Worm (Caenorhabditis elegans) whole organism, mixed stage, embryonic: ENCODE measurements around the gene ZK218.3.

Experiments
- M03D4.4 ChIP-seq: sonication (generic microtip); optimal IDR thresholded peaks from 2 replicates; lab custom pipeline; 2017; ENCODE audit warnings: mild to moderate bottlenecking, missing genetic modification characterization, missing compliant biosample characterization
- bed-3 ChIP-seq: fragments of 200-800 bp; sonication (Bioruptor generic); optimal IDR thresholded peaks from 3 replicates; lab custom pipeline; 2018; ENCODE audit warnings: mild to moderate bottlenecking, missing genetic modification characterization, moderate library complexity, missing compliant biosample characterization
- blmp-1 ChIP-seq: fragments of 150-350 bp; optimal IDR thresholded peaks from 2 replicates; lab custom pipeline; 2014; ENCODE audit warnings: missing biosample characterization, missing genetic modification characterization
- ceh-43 ChIP-seq: fragments of 200-800 bp; sonication (Bioruptor generic); optimal IDR thresholded peaks from 2 replicates; lab custom pipeline; 2018; ENCODE audit warnings: mild to moderate bottlenecking, missing genetic modification characterization, moderate library complexity, missing compliant biosample characterization
- ceh-83 ChIP-seq: fragments of 200-800 bp; sonication (Bioruptor generic); optimal IDR thresholded peaks from 2 replicates; lab custom pipeline; 2018; ENCODE audit warnings: mild to moderate bottlenecking, missing genetic modification characterization, missing compliant biosample characterization
- ces-1 ChIP-seq: fragments of 150-350 bp; optimal IDR thresholded peaks from 2 replicates; lab custom pipeline; 2014; ENCODE audit warnings: missing biosample characterization, missing genetic modification reagents, missing genetic modification characterization
- cnd-1 ChIP-seq: fragments of 200-800 bp; sonication (Bioruptor generic); optimal IDR thresholded peaks from 2 replicates; lab custom pipeline; 2018; ENCODE audit warnings: mild to moderate bottlenecking, missing genetic modification characterization, missing compliant biosample characterization
- drap-1 ChIP-seq: fragments of 200-800 bp; sonication (Bioruptor generic); optimal IDR thresholded peaks from 3 replicates; lab custom pipeline; 2018; ENCODE audit warnings: mild to moderate bottlenecking, missing genetic modification characterization, missing compliant biosample characterization
- elt-1 ChIP-seq: sonication (generic microtip); optimal IDR thresholded peaks from 2 replicates; lab custom pipeline; 2017; ENCODE audit warnings: missing genetic modification characterization, mild to moderate bottlenecking, missing compliant biosample characterization, antibody characterized with exemption, moderate library complexity, borderline replicate concordance; ENCODE audit not compliant: insufficient read depth
- elt-3 ChIP-seq: fragments of 150-350 bp; optimal IDR thresholded peaks from 2 replicates; lab custom pipeline; 2014; ENCODE audit warnings: missing biosample characterization, missing genetic modification characterization
- flh-1 ChIP-seq: fragments of 200-800 bp; sonication (Bioruptor generic); optimal IDR thresholded peaks from 2 replicates; lab custom pipeline; 2018; ENCODE audit warnings: mild to moderate bottlenecking, missing genetic modification characterization, moderate library complexity, missing compliant biosample characterization
- ham-2 ChIP-seq: fragments of 200-800 bp; sonication (Bioruptor generic); optimal IDR thresholded peaks from 2 replicates; lab custom pipeline; 2018; ENCODE audit warnings: mild to moderate bottlenecking, missing genetic modification characterization, missing compliant biosample characterization
- hlh-1 ChIP-seq: fragments of 150-350 bp; optimal IDR thresholded peaks from 2 replicates; lab custom pipeline; 2014; ENCODE audit warnings: missing biosample characterization, missing genetic modification reagents, missing genetic modification characterization
- lin-13 ChIP-seq: fragments of 150-350 bp; optimal IDR thresholded peaks from 2 replicates; lab custom pipeline; 2014; ENCODE audit warnings: missing biosample characterization, missing genetic modification characterization
- lin-32 ChIP-seq: fragments of 200-800 bp; sonication (Bioruptor generic); optimal IDR thresholded peaks from 2 replicates; lab custom pipeline; 2018; ENCODE audit warnings: mild to moderate bottlenecking, missing genetic modification characterization, missing compliant biosample characterization
- lsy-2 ChIP-seq: fragments of 150-350 bp; optimal IDR thresholded peaks from 2 replicates; lab custom pipeline; 2014; ENCODE audit warnings: missing biosample characterization, missing genetic modification characterization
- mab-5 ChIP-seq: fragments of 150-350 bp; optimal IDR thresholded peaks from 2 replicates; lab custom pipeline; 2014; ENCODE audit warnings: missing biosample characterization, missing genetic modification characterization
- mep-1 ChIP-seq: fragments of 150-350 bp; optimal IDR thresholded peaks from 2 replicates; lab custom pipeline; 2017; ENCODE audit warnings: missing biosample characterization, missing genetic modification reagents, missing genetic modification characterization, inconsistent platforms
- mls-2 ChIP-seq: sonication (generic microtip); optimal IDR thresholded peaks from 2 replicates; lab custom pipeline; 2016; ENCODE audit warnings: mild to moderate bottlenecking, missing genetic modification characterization, moderate library complexity, missing compliant biosample characterization
- nhr-12 ChIP-seq: fragments of 150-350 bp; optimal IDR thresholded peaks from 2 replicates; lab custom pipeline; 2014; ENCODE audit warnings: missing biosample characterization, missing genetic modification characterization
- nhr-2 ChIP-seq: fragments of 150-350 bp; optimal IDR thresholded peaks from 2 replicates; lab custom pipeline; 2014; ENCODE audit warnings: missing biosample characterization, missing genetic modification characterization
- nhr-237 ChIP-seq: fragments of 150-350 bp; optimal IDR thresholded peaks from 2 replicates; lab custom pipeline; 2014; ENCODE audit warnings: missing biosample characterization, missing genetic modification characterization
- pha-4 ChIP-seq: fragments of 150-350 bp; optimal IDR thresholded peaks from 2 replicates; lab custom pipeline; 2018; ENCODE audit warnings: missing biosample characterization, missing genetic modification reagents, missing genetic modification characterization
- sem-2 ChIP-seq: fragments of 200-800 bp; sonication (Bioruptor generic); optimal IDR thresholded peaks from 2 replicates; lab custom pipeline; 2018; ENCODE audit warnings: mild to moderate bottlenecking, missing genetic modification characterization, missing compliant biosample characterization
- snpc-4 ChIP-seq: fragments of 150-350 bp; optimal IDR thresholded peaks from 2 replicates; lab custom pipeline; 2014; ENCODE audit warnings: missing biosample characterization, missing genetic modification characterization
- tbx-8 ChIP-seq: fragments of 200-800 bp; sonication (Bioruptor generic); optimal IDR thresholded peaks from 2 replicates; lab custom pipeline; 2018; ENCODE audit warnings: mild to moderate bottlenecking, missing genetic modification characterization, moderate library complexity, missing compliant biosample characterization
- unc-120 ChIP-seq: sonication (generic microtip); optimal IDR thresholded peaks from 2 replicates; lab custom pipeline; 2017; ENCODE audit warnings: missing genetic modification characterization, missing compliant biosample characterization; ENCODE audit not compliant: poor library complexity, severe bottlenecking
- unc-39 ChIP-seq: fragments of 150-350 bp; optimal IDR thresholded peaks from 2 replicates; lab custom pipeline; 2014; ENCODE audit warnings: missing biosample characterization, missing genetic modification characterization
- zip-8 ChIP-seq: fragments of 150-350 bp; optimal IDR thresholded peaks from 2 replicates; lab custom pipeline; 2014; ENCODE audit warnings: missing biosample characterization, missing genetic modification characterization
- ztf-11 ChIP-seq: fragments of 150-350 bp; optimal IDR thresholded peaks from 2 replicates; lab custom pipeline; 2014; ENCODE audit warnings: missing biosample characterization, missing genetic modification characterization

ZK218.3 gene

ce11 chrV:17092262-17092661 is 6.3 kb downstream of the ZK218.3 start, which contains the start of gene ZK218.1:
Gene ZK218.1 (plus strand): TSS chrV:17092562.
- no peak for TF ChIP-seq ceh-83
- TF ChIP-seq elt-1 (tag; lab: Kevin White, UChicago): no peak
- no peak for TF ChIP-seq bed-3
- no peak for TF ChIP-seq tbx-8 (GFP tag; lab: Kevin White, UChicago)
- no peak for TF ChIP-seq ztf-11 (tag; lab: Kevin White, UChicago)
- no peak for TF ChIP-seq nhr-2 (tag; lab: Kevin White, UChicago)
- no peak for TF ChIP-seq lsy-2 (tag; lab: Kevin White, UChicago)
- no peak for TF ChIP-seq zip-8 (tag; lab: Kevin White, UChicago)
- TF ChIP-seq unc-39 (tag; lab: Kevin White, UChicago): no peak
- TF ChIP-seq unc-120 (tag; lab: Kevin White, UChicago): no peak
- TF ChIP-seq mls-2: no peak
- no peak for TF ChIP-seq M03D4.4 (tag; lab: Kevin White, UChicago)
- no peak for TF ChIP-seq ces-1 (GFP tag; lab: Kevin White, UChicago)
- no peak for TF ChIP-seq lin-32 (GFP tag; lab: Kevin White, UChicago)
- no peak for TF ChIP-seq cnd-1 (tag; lab: Kevin White, UChicago)
- TF ChIP-seq ceh-43 (GFP tag; lab: Kevin White, UChicago): no peak

- TF ChIP-seq nhr-2 (tag; lab: Kevin White, UChicago): no peak
- TF ChIP-seq sem-2: no peak
- no peak for TF ChIP-seq bed-3
- TF ChIP-seq lsy-2 (tag; lab: Kevin White, UChicago): no peak
- TF ChIP-seq ceh-83: no peak
- TF ChIP-seq hlh-1 (tag; lab: Kevin White, UChicago): no peak
- TF ChIP-seq elt-1 (tag; lab: Kevin White, UChicago): no peak
- TF ChIP-seq lin-32 (GFP tag; lab: Kevin White, UChicago): no peak
- TF ChIP-seq snpc-4 (tag; lab: Kevin White, UChicago): no peak
Measured at ce11 chrV:17089931-17090429, 8.6 kb downstream of the ZK218.3 start, which contains the start of gene srh-237. Gene srh-237 (plus strand): TSS chrV:17090379.

ce11 chrV:17089342-17089741 is 9.2 kb downstream of the ZK218.3 start, which contains the start of gene T05E12.6:
Gene T05E12.6 (minus strand): TSS chrV:17089442.
- TF ChIP-seq lsy-2 (tag; lab: Kevin White, UChicago) (no peak), lin-32 (GFP tag; lab: Kevin White, UChicago) (no peak), mep-1 (tag; lab: Kevin White, UChicago) (no peak), M03D4.4 (tag; lab: Kevin White, UChicago) (no peak), cnd-1 (tag; lab: Kevin White, UChicago) (no peak), drap-1 (GFP tag; lab: Kevin White, UChicago) (no peak), mls-2 (no peak), flh-1 (GFP tag; lab: Kevin White, UChicago) (no peak), elt-3 (tag; lab: Kevin White, UChicago) (no peak), nhr-12 (tag; lab: Kevin White, UChicago) (no peak)

ce11 chrV:17082718-17083117 is 15.9 kb downstream of the ZK218.3 start, which contains the start of gene T05E12.9:
Gene T05E12.9 (minus strand): TSS chrV:17082818.
- no peak for TF ChIP-seq snpc-4 (tag; lab: Kevin White, UChicago)
- no peak for TF ChIP-seq nhr-12 (tag; lab: Kevin White, UChicago)
- no peak for TF ChIP-seq lin-32 (GFP tag; lab: Kevin White, UChicago)
- no peak for TF ChIP-seq nhr-237
- no peak for TF ChIP-seq ceh-43 (GFP tag; lab: Kevin White, UChicago)
- no peak for TF ChIP-seq zip-8 (tag; lab: Kevin White, UChicago)
- no peak for TF ChIP-seq lin-13 (tag; lab: Kevin White, UChicago)
- TF ChIP-seq flh-1 (GFP tag; lab: Kevin White, UChicago): no peak

ce11 chrV:17079795-17080194 is 18.8 kb downstream of the ZK218.3 start, which contains the start of gene srw-20:
Gene srw-20 (minus strand): TSS chrV:17079895.
- TF ChIP-seq tbx-8 (GFP tag; lab: Kevin White, UChicago) (no peak), mab-5 (tag; lab: Kevin White, UChicago) (no peak), bed-3 (no peak), lsy-2 (tag; lab: Kevin White, UChicago) (no peak), cnd-1 (tag; lab: Kevin White, UChicago) (no peak), ceh-43 (GFP tag; lab: Kevin White, UChicago) (no peak), ham-2 (GFP tag; lab: Kevin White, UChicago) (no peak), nhr-2 (tag; lab: Kevin White, UChicago) (no peak), lin-32 (GFP tag; lab: Kevin White, UChicago) (no peak), flh-1 (GFP tag; lab: Kevin White, UChicago) (no peak), ztf-11 (tag; lab: Kevin White, UChicago) (no peak), pha-4 (tag; lab: Kevin White, UChicago) (no peak), lin-13 (tag; lab: Kevin White, UChicago) (no peak), blmp-1 (tag; lab: Kevin White, UChicago) (no peak), snpc-4 (tag; lab: Kevin White, UChicago) (no peak), ces-1 (GFP tag; lab: Kevin White, UChicago) (no peak)
- TF ChIP-seq, all 35 proteins: peak for 0
